Fruit fly (Drosophila melanogaster): ENCODE data around the gene CG10970.
"Not testable (repeated sequence)": the region's sequence is repeated elsewhere in the genome, so short reads cannot be mapped to it uniquely, and the experiment has no call there.

The CG10970 gene

dm6 chrX:9102125-9102524, 30.9 kb upstream of the CG10970 start:
- no peak for TF ChIP-seq ttk (optimal IDR thresholded peaks at IDR 0.05)
- TF ChIP-seq insv (optimal IDR thresholded peaks at IDR 0.05), result no peak
- no peak for TF ChIP-seq Myc (optimal IDR thresholded peaks at IDR 0.05)
- no peak for TF ChIP-seq Sin3A (optimal IDR thresholded peaks at IDR 0.05)
- no peak for TF ChIP-seq h (optimal IDR thresholded peaks at IDR 0.05)
- TF ChIP-seq psq (optimal IDR thresholded peaks at IDR 0.05), result no peak

DNA sequence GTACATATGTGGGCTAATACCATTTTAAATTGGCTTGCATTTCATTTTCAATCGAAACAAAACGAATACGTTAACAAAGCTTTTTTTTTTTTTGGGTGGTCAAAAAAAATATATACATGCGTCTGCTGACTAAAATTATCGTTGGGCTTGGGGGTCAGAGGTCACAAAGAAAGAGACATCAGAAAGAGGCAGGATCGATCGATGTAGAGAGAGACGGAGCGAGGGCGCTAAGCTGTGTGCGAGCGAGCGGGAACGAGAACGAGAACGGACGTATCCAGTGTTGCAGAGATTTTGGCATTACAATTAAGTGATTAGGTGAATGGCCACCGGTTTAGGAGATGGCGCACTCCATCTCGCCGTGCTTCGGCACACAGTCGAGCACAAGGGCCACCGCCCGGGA, 22.7 kb upstream of the CG10970 start:
- TF ChIP-seq insv (optimal IDR thresholded peaks at IDR 0.05) (no peak), Sin3A (optimal IDR thresholded peaks at IDR 0.05) (no peak)

dm6 chrX:9093062-9093461, 21.9 kb upstream of the CG10970 start:
- TF ChIP-seq insv (optimal IDR thresholded peaks at IDR 0.05) (no peak), Sin3A (optimal IDR thresholded peaks at IDR 0.05) (no peak), h (optimal IDR thresholded peaks at IDR 0.05) (no peak), ttk (optimal IDR thresholded peaks at IDR 0.05) (no peak), Myc (optimal IDR thresholded peaks at IDR 0.05) (no peak), psq (optimal IDR thresholded peaks at IDR 0.05) (no peak)

DNA sequence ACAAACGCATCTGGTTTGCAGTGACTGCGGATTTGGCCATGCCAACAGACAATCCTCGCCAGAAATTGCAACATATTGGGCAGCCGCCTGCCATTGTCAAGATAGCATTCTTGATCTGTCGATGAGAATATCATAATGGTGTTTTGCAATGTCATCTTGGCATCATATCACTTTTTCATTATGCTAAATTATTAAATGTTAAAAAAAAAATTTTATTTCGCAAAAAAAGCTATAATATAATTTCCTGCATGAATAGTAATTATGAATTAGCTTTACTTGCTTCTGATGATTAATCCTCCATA, 18.8 kb upstream of the CG10970 start:
- no peak for TF ChIP-seq h (optimal IDR thresholded peaks at IDR 0.05)
- TF ChIP-seq psq (optimal IDR thresholded peaks at IDR 0.05), result no peak
- TF ChIP-seq Sin3A (optimal IDR thresholded peaks at IDR 0.05), result no peak
- TF ChIP-seq insv (optimal IDR thresholded peaks at IDR 0.05), result no peak
- no peak for TF ChIP-seq ttk (optimal IDR thresholded peaks at IDR 0.05)
- TF ChIP-seq Myc (optimal IDR thresholded peaks at IDR 0.05), result no peak

DNA sequence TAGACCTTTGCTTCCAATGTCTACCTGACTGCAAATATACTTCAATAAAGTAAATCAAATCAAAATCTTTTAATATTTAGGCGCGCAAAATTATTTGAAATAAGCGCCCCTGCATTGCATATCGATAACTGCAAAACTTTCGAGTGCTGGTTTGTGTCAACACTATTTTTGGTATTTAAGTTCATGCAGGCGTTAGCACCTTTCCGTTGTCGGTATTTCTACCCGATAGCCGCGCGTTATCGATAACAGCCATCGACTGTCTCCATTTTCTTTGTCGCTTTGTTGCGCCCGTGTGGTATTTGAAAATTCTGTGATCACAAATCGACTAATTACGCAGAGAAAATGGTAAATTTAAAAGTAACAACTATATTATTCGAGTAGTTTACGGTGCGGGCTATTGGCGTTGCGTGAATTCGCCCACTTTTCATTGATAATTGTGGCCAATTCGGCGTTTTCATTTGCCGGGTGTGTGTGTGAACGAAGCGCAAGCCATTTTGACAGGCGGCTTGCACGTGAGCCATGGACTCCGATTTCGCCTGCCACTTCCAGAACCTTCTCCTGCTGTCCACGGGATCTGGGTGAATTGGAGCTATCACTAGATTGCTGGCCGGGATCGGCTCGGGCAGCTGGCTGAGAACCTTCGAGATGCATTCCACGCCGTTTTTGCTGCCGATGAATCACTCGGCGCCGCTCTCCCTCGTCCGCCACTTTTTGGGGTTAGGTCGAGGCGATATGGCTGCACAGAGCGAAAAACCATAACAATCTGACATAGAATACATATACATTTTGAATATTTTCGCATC, 18.2 kb upstream of the CG10970 start, which contains the start of gene CCT2:
TSS of gene CCT2 (plus strand) at position 260 of the 803 bp plus-strand sequence.
- no peak for TF ChIP-seq psq (optimal IDR thresholded peaks at IDR 0.05)
- no peak for TF ChIP-seq insv (optimal IDR thresholded peaks at IDR 0.05)
- TF ChIP-seq Sin3A (optimal IDR thresholded peaks at IDR 0.05), result no peak
- no peak for TF ChIP-seq h (optimal IDR thresholded peaks at IDR 0.05)
- TF ChIP-seq Myc (optimal IDR thresholded peaks at IDR 0.05), result no peak
- no peak for TF ChIP-seq ttk (optimal IDR thresholded peaks at IDR 0.05)

DNA sequence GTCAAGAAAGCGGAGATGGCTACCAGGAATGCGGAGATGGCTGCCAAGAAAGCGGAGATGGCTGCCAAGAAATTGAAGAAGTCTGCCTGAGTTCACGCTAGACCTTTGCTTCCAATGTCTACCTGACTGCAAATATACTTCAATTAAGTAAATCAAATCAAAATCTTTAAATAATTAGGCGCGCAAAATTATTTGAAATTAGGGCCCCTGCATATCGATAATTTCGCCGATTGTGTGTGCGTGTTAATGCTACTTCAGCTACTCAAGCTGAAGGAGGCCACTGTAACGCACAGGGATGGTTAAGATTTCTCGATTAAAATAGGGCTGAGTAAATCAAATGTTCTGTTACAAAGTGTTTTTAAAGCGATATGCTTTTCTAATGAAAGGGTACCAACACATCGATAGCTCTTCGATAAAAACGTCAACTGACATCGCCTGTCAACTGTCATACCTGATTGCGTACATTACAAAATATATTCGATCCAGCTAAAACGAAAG, 16.8 kb upstream of the CG10970 start, which contains the start of gene CG6999:
TSS of gene CG6999 (plus strand) at position 448 of the 498 bp plus-strand sequence.
- not testable (repeated sequence) for TF ChIP-seq h, Sin3A, ttk (optimal IDR thresholded peaks at IDR 0.05)

dm6 chrX:9086702-9087179, 15.5 kb upstream of the CG10970 start, which contains the start of gene CG32706:
CG32706 (plus strand) TSS chrX:9087129.
- TF ChIP-seq Myc, Sin3A, psq (optimal IDR thresholded peaks at IDR 0.05): not testable (repeated sequence)

dm6 chrX:9085726-9086125, 14.5 kb upstream of the CG10970 start, which contains the start of gene CG32708:
CG32708 (plus strand) TSS chrX:9085932.
- TF ChIP-seq psq (optimal IDR thresholded peaks at IDR 0.05) (no peak), insv (optimal IDR thresholded peaks at IDR 0.05) (no peak), Myc (optimal IDR thresholded peaks at IDR 0.05) (no peak), ttk (optimal IDR thresholded peaks at IDR 0.05) (no peak), h (optimal IDR thresholded peaks at IDR 0.05) (no peak), Sin3A (optimal IDR thresholded peaks at IDR 0.05) (no peak)

dm6 chrX:9082600-9082999, 11.4 kb upstream of the CG10970 start, which contains the start of gene APC4:
APC4 (plus strand) TSS chrX:9082931.
- TF ChIP-seq psq (optimal IDR thresholded peaks at IDR 0.05), result no peak
- TF ChIP-seq Sin3A (optimal IDR thresholded peaks at IDR 0.05), result no peak
- no peak for TF ChIP-seq Myc (optimal IDR thresholded peaks at IDR 0.05)
- no peak for TF ChIP-seq insv (optimal IDR thresholded peaks at IDR 0.05)
- TF ChIP-seq ttk (optimal IDR thresholded peaks at IDR 0.05), result no peak
- TF ChIP-seq h (optimal IDR thresholded peaks at IDR 0.05), result no peak

DNA sequence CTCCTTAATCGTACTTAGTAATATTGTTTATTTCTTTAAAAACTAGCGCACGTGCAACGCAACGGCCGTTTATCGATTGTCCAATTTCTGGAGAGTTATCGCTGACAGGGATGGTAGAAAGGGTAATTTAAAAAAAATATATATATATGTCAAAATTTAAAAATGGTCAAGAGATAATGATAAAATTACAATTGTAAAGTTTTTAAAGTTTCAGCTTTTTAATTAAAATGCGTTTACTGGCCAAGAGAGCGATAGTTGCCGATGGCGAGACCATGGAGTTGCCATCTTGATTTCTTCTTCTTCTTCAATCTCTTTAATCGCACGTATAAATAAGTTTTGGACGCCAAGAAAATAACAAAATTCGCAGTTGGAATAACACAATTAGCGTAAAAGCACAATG, 9.8 kb upstream of the CG10970 start, which contains the start of the genes CG7246 and HP1b:
TSS of gene CG7246 (minus strand) at position 96 of the 400 bp plus-strand sequence.
TSS of gene HP1b (plus strand) at position 102 of the 400 bp plus-strand sequence.
- TF ChIP-seq Sin3A (optimal IDR thresholded peaks at IDR 0.05), result no peak
- no peak for TF ChIP-seq Myc (optimal IDR thresholded peaks at IDR 0.05)
- TF ChIP-seq ttk (optimal IDR thresholded peaks at IDR 0.05), result no peak

DNA sequence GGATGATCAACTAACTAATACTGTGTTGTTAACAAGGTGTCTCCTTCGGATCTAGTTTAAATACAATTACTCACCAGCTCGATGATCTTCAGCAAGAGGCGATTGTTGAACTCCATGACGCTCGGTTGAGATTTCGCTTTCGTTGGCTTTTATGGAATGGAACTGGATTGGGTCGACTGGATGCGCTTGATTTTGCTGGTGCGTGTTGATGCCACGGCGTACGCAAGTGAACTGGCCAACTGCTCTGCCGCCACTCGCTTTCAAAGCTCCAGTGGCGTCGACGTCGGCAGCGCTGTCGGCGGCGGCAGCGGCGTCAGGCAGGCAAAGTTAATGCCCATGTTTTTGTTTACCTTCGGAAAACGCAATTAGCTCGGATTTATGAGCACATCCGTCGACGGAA, 7.1 kb upstream of the CG10970 start, which contains the start of gene CG44325:
TSS of gene CG44325 (minus strand) at position 237 of the 400 bp plus-strand sequence.
- no peak for TF ChIP-seq Sin3A (optimal IDR thresholded peaks at IDR 0.05)
- TF ChIP-seq psq (optimal IDR thresholded peaks at IDR 0.05), result no peak
- no peak for TF ChIP-seq h (optimal IDR thresholded peaks at IDR 0.05)
- TF ChIP-seq insv (optimal IDR thresholded peaks at IDR 0.05), result no peak

DNA sequence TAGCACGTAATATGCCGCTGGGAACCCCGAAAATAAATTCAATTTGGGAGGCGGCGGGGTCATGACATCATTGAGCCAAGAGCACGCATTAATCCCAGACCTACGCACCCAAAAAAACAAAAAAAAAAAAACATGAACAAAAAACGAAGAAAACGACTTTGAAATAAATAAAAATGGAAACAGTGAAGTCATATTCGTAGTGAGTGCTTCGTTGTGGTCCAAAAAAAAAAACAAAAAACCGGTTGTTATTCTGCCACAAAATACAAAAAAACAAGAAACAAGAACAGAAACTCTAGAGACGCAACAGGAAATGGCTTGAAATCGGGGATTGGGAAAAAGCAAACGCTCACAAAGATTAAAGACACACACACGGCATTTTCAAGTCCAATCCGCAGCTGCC, 6.3 kb upstream of the CG10970 start:
- TF ChIP-seq h (optimal IDR thresholded peaks at IDR 0.05) (no peak), Myc (optimal IDR thresholded peaks at IDR 0.05) (no peak), insv (optimal IDR thresholded peaks at IDR 0.05) (no peak), psq (optimal IDR thresholded peaks at IDR 0.05) (no peak), Sin3A (optimal IDR thresholded peaks at IDR 0.05) (no peak), ttk (optimal IDR thresholded peaks at IDR 0.05) (no peak)

Measured in Kc167 (cell line).